Worm (Caenorhabditis elegans) whole organism, mixed stage, embryonic: ENCODE data around the gene ZK971.1.

ENCODE experiments used
- M03D4.4 ChIP-seq: sonication (generic microtip); optimal IDR thresholded peaks from 2 replicates; lab custom pipeline; 2017; ENCODE audit warnings: mild to moderate bottlenecking, missing genetic modification characterization, missing compliant biosample characterization
- bed-3 ChIP-seq: fragments of 200-800 bp; sonication (Bioruptor generic); optimal IDR thresholded peaks from 3 replicates; lab custom pipeline; 2018; ENCODE audit warnings: mild to moderate bottlenecking, missing genetic modification characterization, moderate library complexity, missing compliant biosample characterization
- blmp-1 ChIP-seq: fragments of 150-350 bp; optimal IDR thresholded peaks from 2 replicates; lab custom pipeline; 2014; ENCODE audit warnings: missing biosample characterization, missing genetic modification characterization
- ceh-39 ChIP-seq: fragments of 150-350 bp; optimal IDR thresholded peaks from 2 replicates; lab custom pipeline; 2014; ENCODE audit warnings: missing biosample characterization, missing genetic modification characterization
- ceh-43 ChIP-seq: fragments of 200-800 bp; sonication (Bioruptor generic); optimal IDR thresholded peaks from 2 replicates; lab custom pipeline; 2018; ENCODE audit warnings: mild to moderate bottlenecking, missing genetic modification characterization, moderate library complexity, missing compliant biosample characterization
- ceh-83 ChIP-seq: fragments of 200-800 bp; sonication (Bioruptor generic); optimal IDR thresholded peaks from 2 replicates; lab custom pipeline; 2018; ENCODE audit warnings: mild to moderate bottlenecking, missing genetic modification characterization, missing compliant biosample characterization
- ces-1 ChIP-seq: fragments of 150-350 bp; optimal IDR thresholded peaks from 2 replicates; lab custom pipeline; 2014; ENCODE audit warnings: missing biosample characterization, missing genetic modification reagents, missing genetic modification characterization
- cnd-1 ChIP-seq: fragments of 200-800 bp; sonication (Bioruptor generic); optimal IDR thresholded peaks from 2 replicates; lab custom pipeline; 2018; ENCODE audit warnings: mild to moderate bottlenecking, missing genetic modification characterization, missing compliant biosample characterization
- drap-1 ChIP-seq: fragments of 200-800 bp; sonication (Bioruptor generic); optimal IDR thresholded peaks from 3 replicates; lab custom pipeline; 2018; ENCODE audit warnings: mild to moderate bottlenecking, missing genetic modification characterization, missing compliant biosample characterization
- elt-1 ChIP-seq: sonication (generic microtip); optimal IDR thresholded peaks from 2 replicates; lab custom pipeline; 2017; ENCODE audit warnings: missing genetic modification characterization, mild to moderate bottlenecking, missing compliant biosample characterization, antibody characterized with exemption, moderate library complexity, borderline replicate concordance; ENCODE audit not compliant: insufficient read depth
- elt-3 ChIP-seq: fragments of 150-350 bp; optimal IDR thresholded peaks from 2 replicates; lab custom pipeline; 2014; ENCODE audit warnings: missing biosample characterization, missing genetic modification characterization
- flh-1 ChIP-seq: fragments of 200-800 bp; sonication (Bioruptor generic); optimal IDR thresholded peaks from 2 replicates; lab custom pipeline; 2018; ENCODE audit warnings: mild to moderate bottlenecking, missing genetic modification characterization, moderate library complexity, missing compliant biosample characterization
- ham-2 ChIP-seq: fragments of 200-800 bp; sonication (Bioruptor generic); optimal IDR thresholded peaks from 2 replicates; lab custom pipeline; 2018; ENCODE audit warnings: mild to moderate bottlenecking, missing genetic modification characterization, missing compliant biosample characterization
- hlh-1 ChIP-seq: fragments of 150-350 bp; optimal IDR thresholded peaks from 2 replicates; lab custom pipeline; 2014; ENCODE audit warnings: missing biosample characterization, missing genetic modification reagents, missing genetic modification characterization
- lin-13 ChIP-seq: fragments of 150-350 bp; optimal IDR thresholded peaks from 2 replicates; lab custom pipeline; 2014; ENCODE audit warnings: missing biosample characterization, missing genetic modification characterization
- lin-32 ChIP-seq: fragments of 200-800 bp; sonication (Bioruptor generic); optimal IDR thresholded peaks from 2 replicates; lab custom pipeline; 2018; ENCODE audit warnings: mild to moderate bottlenecking, missing genetic modification characterization, missing compliant biosample characterization
- lsy-2 ChIP-seq: fragments of 150-350 bp; optimal IDR thresholded peaks from 2 replicates; lab custom pipeline; 2014; ENCODE audit warnings: missing biosample characterization, missing genetic modification characterization
- mab-5 ChIP-seq: fragments of 150-350 bp; optimal IDR thresholded peaks from 2 replicates; lab custom pipeline; 2014; ENCODE audit warnings: missing biosample characterization, missing genetic modification characterization
- mep-1 ChIP-seq: fragments of 150-350 bp; optimal IDR thresholded peaks from 2 replicates; lab custom pipeline; 2017; ENCODE audit warnings: missing biosample characterization, missing genetic modification reagents, missing genetic modification characterization, inconsistent platforms
- mls-2 ChIP-seq: sonication (generic microtip); optimal IDR thresholded peaks from 2 replicates; lab custom pipeline; 2016; ENCODE audit warnings: mild to moderate bottlenecking, missing genetic modification characterization, moderate library complexity, missing compliant biosample characterization
- nhr-12 ChIP-seq: fragments of 150-350 bp; optimal IDR thresholded peaks from 2 replicates; lab custom pipeline; 2014; ENCODE audit warnings: missing biosample characterization, missing genetic modification characterization
- nhr-2 ChIP-seq: fragments of 150-350 bp; optimal IDR thresholded peaks from 2 replicates; lab custom pipeline; 2014; ENCODE audit warnings: missing biosample characterization, missing genetic modification characterization
- nhr-237 ChIP-seq: fragments of 150-350 bp; optimal IDR thresholded peaks from 2 replicates; lab custom pipeline; 2014; ENCODE audit warnings: missing biosample characterization, missing genetic modification characterization
- nhr-28 ChIP-seq: fragments of 150-350 bp; optimal IDR thresholded peaks from 2 replicates; lab custom pipeline; 2014; ENCODE audit warnings: missing biosample characterization, missing genetic modification characterization
- nhr-76 ChIP-seq: sonication (generic microtip); optimal IDR thresholded peaks from 2 replicates; lab custom pipeline; 2017; ENCODE audit warnings: missing biosample characterization, missing genetic modification characterization
- pha-4 ChIP-seq: fragments of 150-350 bp; optimal IDR thresholded peaks from 2 replicates; lab custom pipeline; 2018; ENCODE audit warnings: missing biosample characterization, missing genetic modification reagents, missing genetic modification characterization
- sem-2 ChIP-seq: fragments of 200-800 bp; sonication (Bioruptor generic); optimal IDR thresholded peaks from 2 replicates; lab custom pipeline; 2018; ENCODE audit warnings: mild to moderate bottlenecking, missing genetic modification characterization, missing compliant biosample characterization
- snpc-4 ChIP-seq: fragments of 150-350 bp; optimal IDR thresholded peaks from 2 replicates; lab custom pipeline; 2014; ENCODE audit warnings: missing biosample characterization, missing genetic modification characterization
- sptf-1 ChIP-seq: sonication (generic microtip); optimal IDR thresholded peaks from 2 replicates; lab custom pipeline; 2017; ENCODE audit warnings: mild to moderate bottlenecking, missing genetic modification characterization, moderate library complexity, missing compliant biosample characterization
- tbx-8 ChIP-seq: fragments of 200-800 bp; sonication (Bioruptor generic); optimal IDR thresholded peaks from 2 replicates; lab custom pipeline; 2018; ENCODE audit warnings: mild to moderate bottlenecking, missing genetic modification characterization, moderate library complexity, missing compliant biosample characterization
- unc-120 ChIP-seq: sonication (generic microtip); optimal IDR thresholded peaks from 2 replicates; lab custom pipeline; 2017; ENCODE audit warnings: missing genetic modification characterization, missing compliant biosample characterization; ENCODE audit not compliant: poor library complexity, severe bottlenecking
- unc-39 ChIP-seq: fragments of 150-350 bp; optimal IDR thresholded peaks from 2 replicates; lab custom pipeline; 2014; ENCODE audit warnings: missing biosample characterization, missing genetic modification characterization
- unc-62 ChIP-seq: fragments of 150-350 bp; optimal IDR thresholded peaks from 2 replicates; lab custom pipeline; 2014; ENCODE audit warnings: missing biosample characterization, missing genetic modification reagents, missing genetic modification characterization
- zip-8 ChIP-seq: fragments of 150-350 bp; optimal IDR thresholded peaks from 2 replicates; lab custom pipeline; 2014; ENCODE audit warnings: missing biosample characterization, missing genetic modification characterization
- ztf-11 ChIP-seq: fragments of 150-350 bp; optimal IDR thresholded peaks from 2 replicates; lab custom pipeline; 2014; ENCODE audit warnings: missing biosample characterization, missing genetic modification characterization

The ZK971.1 gene

DNA sequence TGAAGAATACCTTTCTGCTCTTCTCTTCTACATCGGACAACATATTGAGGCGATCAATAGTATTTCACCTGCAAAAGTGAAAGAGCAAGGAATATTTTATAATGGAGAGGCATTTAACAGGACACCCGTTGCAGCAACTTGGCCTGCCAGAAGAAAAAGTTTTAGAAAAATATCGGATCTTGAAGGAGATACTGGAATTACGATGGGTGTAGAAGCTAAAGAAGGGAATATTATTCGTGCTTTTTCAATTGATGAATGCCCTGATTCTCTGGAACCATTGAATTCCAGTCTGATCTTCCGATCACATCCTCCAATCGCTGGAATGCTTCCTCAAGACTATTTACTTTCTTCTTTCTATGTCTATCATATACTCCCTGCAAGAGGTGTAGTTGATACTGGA, 18.2 kb downstream of the ZK971.1 start:
- no peak for TF ChIP-seq mep-1 (tag; lab: Kevin White, UChicago)
- no peak for TF ChIP-seq unc-120 (tag; lab: Kevin White, UChicago)
- no peak for TF ChIP-seq ceh-39 (tag; lab: Kevin White, UChicago)
- TF ChIP-seq ham-2 (GFP tag; lab: Kevin White, UChicago): no peak
- no peak for TF ChIP-seq elt-3 (tag; lab: Kevin White, UChicago)
- TF ChIP-seq lsy-2 (tag; lab: Kevin White, UChicago): no peak
- no peak for TF ChIP-seq sptf-1 (tag; lab: Kevin White, UChicago)
- TF ChIP-seq ceh-43 (GFP tag; lab: Kevin White, UChicago): no peak
- TF ChIP-seq nhr-2 (tag; lab: Kevin White, UChicago): no peak
- no peak for TF ChIP-seq ceh-83
- TF ChIP-seq M03D4.4 (tag; lab: Kevin White, UChicago): no peak
- no peak for TF ChIP-seq snpc-4 (tag; lab: Kevin White, UChicago)
- TF ChIP-seq elt-1 (tag; lab: Kevin White, UChicago): no peak
- no peak for TF ChIP-seq tbx-8
- TF ChIP-seq sem-2 (GFP tag; lab: Kevin White, UChicago): no peak
- TF ChIP-seq zip-8: no peak
- TF ChIP-seq ztf-11 (tag; lab: Kevin White, UChicago): no peak
- TF ChIP-seq mab-5: no peak

- TF ChIP-seq ces-1 (GFP tag; lab: Kevin White, UChicago) (no peak), ham-2 (GFP tag; lab: Kevin White, UChicago) (no peak), sem-2 (GFP tag; lab: Kevin White, UChicago) (no peak), elt-3 (tag; lab: Kevin White, UChicago) (no peak), nhr-2 (tag; lab: Kevin White, UChicago) (no peak), ceh-83 (no peak), M03D4.4 (tag; lab: Kevin White, UChicago) (no peak)
Measured at ce11 chrII:10252048-10252447, 27.4 kb downstream of the ZK971.1 start.

- no peak for TF ChIP-seq unc-62 (GFP tag; lab: Kevin White, UChicago)
- no peak for TF ChIP-seq sem-2 (GFP tag; lab: Kevin White, UChicago)
- no peak for TF ChIP-seq lin-13 (tag; lab: Kevin White, UChicago)
- TF ChIP-seq ces-1 (GFP tag; lab: Kevin White, UChicago): no peak
- no peak for TF ChIP-seq tbx-8
- TF ChIP-seq nhr-237 (tag; lab: Kevin White, UChicago): no peak
- TF ChIP-seq hlh-1 (tag; lab: Kevin White, UChicago): no peak
- no peak for TF ChIP-seq nhr-76 (tag; lab: Kevin White, UChicago)
Measured at ce11 chrII:10250966-10251365, 28.5 kb downstream of the ZK971.1 start, which contains the start of gene F54B3.1. TSS of gene F54B3.1 (plus strand) at chrII:10251266.

- TF ChIP-seq ztf-11 (tag; lab: Kevin White, UChicago) (peak; percentile 71), nhr-12 (tag; lab: Kevin White, UChicago) (no peak), ceh-43 (GFP tag; lab: Kevin White, UChicago) (no peak), ham-2 (GFP tag; lab: Kevin White, UChicago) (peak; percentile 3), unc-39 (tag; lab: Kevin White, UChicago) (no peak), mab-5 (no peak), lin-13 (tag; lab: Kevin White, UChicago) (peak; percentile 83), nhr-76 (tag; lab: Kevin White, UChicago) (no peak), ceh-83 (no peak), bed-3 (GFP tag; lab: Kevin White, UChicago) (peak; percentile 54), ces-1 (GFP tag; lab: Kevin White, UChicago) (peak; percentile 79), blmp-1 (tag; lab: Kevin White, UChicago) (no peak), sptf-1 (tag; lab: Kevin White, UChicago) (peak; percentile 92), hlh-1 (tag; lab: Kevin White, UChicago) (peak; percentile 38), elt-3 (tag; lab: Kevin White, UChicago) (no peak), nhr-237 (tag; lab: Kevin White, UChicago) (peak; percentile 69), zip-8 (no peak), snpc-4 (tag; lab: Kevin White, UChicago) (no peak), nhr-2 (tag; lab: Kevin White, UChicago) (no peak), lsy-2 (tag; lab: Kevin White, UChicago) (peak; percentile 62), M03D4.4 (tag; lab: Kevin White, UChicago) (peak; percentile 73), unc-62 (GFP tag; lab: Kevin White, UChicago) (peak; percentile 23), lin-32 (peak; percentile 67), mls-2 (tag; lab: Kevin White, UChicago) (peak; percentile 80), cnd-1 (tag; lab: Kevin White, UChicago) (peak; percentile 71), sem-2 (GFP tag; lab: Kevin White, UChicago) (peak; percentile 24), unc-120 (tag; lab: Kevin White, UChicago) (peak; percentile 58), drap-1 (GFP tag; lab: Kevin White, UChicago) (peak; percentile 78), flh-1 (GFP tag; lab: Kevin White, UChicago) (no peak), mep-1 (tag; lab: Kevin White, UChicago) (peak; percentile 87), ceh-39 (tag; lab: Kevin White, UChicago) (no peak), tbx-8 (peak; percentile 12), nhr-28 (tag; lab: Kevin White, UChicago) (no peak), elt-1 (tag; lab: Kevin White, UChicago) (no peak), pha-4 (peak; percentile 15)
- TF ChIP-seq, all 35 proteins: peak for 20
Measured at ce11 chrII:10248355-10249041, 31.0 kb downstream of the ZK971.1 start, which contains the start of gene atad-3. TSS of gene atad-3 (plus strand) at chrII:10248991.
